Worm (Caenorhabditis elegans) whole organism, young adult: ENCODE measurements around the gene F19C6.2.

Experiments
- B0019.2 ChIP-seq: fragments of 200-800 bp; sonication (Bioruptor generic); conservative IDR thresholded peaks from 2 replicates; pipeline ENCODE4 v1.3.6; 2022; ENCODE audit warnings: missing genetic modification reagents, missing genetic modification characterization, missing compliant biosample characterization
- B0035.1 ChIP-seq: sonication (generic microtip); optimal IDR thresholded peaks from 2 replicates; lab custom pipeline; 2016; ENCODE audit warnings: missing genetic modification characterization, mild to moderate bottlenecking, missing compliant biosample characterization, missing genotype, missing genetic modification reagents
- D2030.7 ChIP-seq: fragments of 200-800 bp; sonication (Bioruptor generic); IDR thresholded peaks from 2 replicates; pipeline ENCODE4 v1.3.6; 2022; ENCODE audit warnings: missing genetic modification reagents, missing genetic modification characterization, missing compliant biosample characterization
- F10E7.11 ChIP-seq: sonication (generic microtip); optimal IDR thresholded peaks from 2 replicates; lab custom pipeline; 2017; ENCODE audit warnings: mild to moderate bottlenecking, missing genetic modification characterization, moderate library complexity, missing compliant biosample characterization
- F22D6.2 ChIP-seq: sonication (generic microtip); optimal IDR thresholded peaks from 2 replicates; lab custom pipeline; 2016; ENCODE audit warnings: mild to moderate bottlenecking, missing genetic modification characterization, missing compliant biosample characterization
- F37B4.10 ChIP-seq: fragments of 200-800 bp; sonication (Bioruptor generic); IDR thresholded peaks from 2 replicates; pipeline ENCODE4 v1.3.6; 2022; ENCODE audit warnings: missing genetic modification characterization, missing compliant biosample characterization
- F39B2.1 ChIP-seq: fragments of 200-800 bp; sonication (Bioruptor generic); IDR thresholded peaks from 2 replicates; pipeline ENCODE4 v1.3.6; 2022; ENCODE audit warnings: missing genetic modification reagents, missing genetic modification characterization, missing compliant biosample characterization
- F49E8.2 ChIP-seq: sonication (generic microtip); optimal IDR thresholded peaks from 3 replicates; lab custom pipeline; 2017; ENCODE audit warnings: missing genetic modification characterization, mild to moderate bottlenecking, missing compliant biosample characterization, antibody characterized with exemption, moderate library complexity; ENCODE audit not compliant: insufficient read depth
- F55B11.4 ChIP-seq: sonication (generic microtip); optimal IDR thresholded peaks from 2 replicates; lab custom pipeline; 2016; ENCODE audit warnings: missing compliant biosample characterization, missing genetic modification characterization, borderline replicate concordance; ENCODE audit not compliant: insufficient read depth
- F57C9.4 ChIP-seq: sonication (generic microtip); optimal IDR thresholded peaks from 2 replicates; lab custom pipeline; 2017; ENCODE audit warnings: mild to moderate bottlenecking, missing genetic modification characterization, missing compliant biosample characterization
- Y53F4B.3 ChIP-seq: fragments of 200-800 bp; sonication (Bioruptor generic); IDR thresholded peaks from 2 replicates; pipeline ENCODE4 v1.3.6; 2022; ENCODE audit warnings: missing genetic modification reagents, missing genetic modification characterization, missing compliant biosample characterization
- Y95B8A.8 ChIP-seq: fragments of 200-800 bp; sonication (Bioruptor generic); IDR thresholded peaks from 2 replicates; pipeline ENCODE4 v1.3.6; 2022; ENCODE audit warnings: missing genetic modification reagents, missing genetic modification characterization, missing compliant biosample characterization
- atf-7 ChIP-seq: sonication (generic microtip); optimal IDR thresholded peaks from 2 replicates; lab custom pipeline; 2017; ENCODE audit warnings: mild to moderate bottlenecking, missing genetic modification characterization, missing compliant biosample characterization
- bed-2 ChIP-seq: fragments of 200-800 bp; sonication (Bioruptor generic); IDR thresholded peaks from 2 replicates; pipeline ENCODE4 v1.3.6; 2022; ENCODE audit warnings: missing genetic modification reagents, missing genetic modification characterization, missing compliant biosample characterization
- ceh-40 ChIP-seq: fragments of 200-800 bp; sonication (Bioruptor generic); IDR thresholded peaks from 2 replicates; pipeline ENCODE4 v1.3.6; 2022; ENCODE audit warnings: missing genetic modification characterization, missing compliant biosample characterization
- ceh-58 ChIP-seq: fragments of 200-800 bp; sonication (Bioruptor generic); IDR thresholded peaks from 2 replicates; pipeline ENCODE4 v1.3.6; 2022; ENCODE audit warnings: missing genetic modification characterization, missing compliant biosample characterization
- ceh-79 ChIP-seq: sonication (generic microtip); optimal IDR thresholded peaks from 2 replicates; lab custom pipeline; 2017; ENCODE audit warnings: mild to moderate bottlenecking, missing genetic modification characterization, missing compliant biosample characterization
- dpff-1 ChIP-seq: sonication (generic microtip); optimal IDR thresholded peaks from 2 replicates; lab custom pipeline; 2017; ENCODE audit warnings: mild to moderate bottlenecking, missing genetic modification characterization, missing compliant biosample characterization
- efl-1 ChIP-seq: fragments of 150-350 bp; optimal IDR thresholded peaks from 2 replicates; lab custom pipeline; 2014; ENCODE audit warnings: missing biosample characterization, missing genetic modification reagents, missing genetic modification characterization
- fkh-3 ChIP-seq: sonication (generic microtip); optimal IDR thresholded peaks from 2 replicates; lab custom pipeline; 2016; ENCODE audit warnings: mild to moderate bottlenecking, missing genetic modification characterization, missing compliant biosample characterization
- hmg-20 ChIP-seq: fragments of 200-800 bp; sonication (Bioruptor generic); IDR thresholded peaks from 2 replicates; pipeline ENCODE4 v1.3.6; 2022; ENCODE audit warnings: missing genetic modification reagents, missing genetic modification characterization, missing compliant biosample characterization
- hrde-1 ChIP-seq: sonication (generic microtip); optimal IDR thresholded peaks from 2 replicates; lab custom pipeline; 2016; ENCODE audit warnings: missing genetic modification characterization, mild to moderate bottlenecking, missing compliant biosample characterization, moderate library complexity, missing genotype, missing genetic modification reagents, borderline replicate concordance
- hsf-1 ChIP-seq: fragments of 200-800 bp; sonication (Bioruptor generic); IDR thresholded peaks from 2 replicates; pipeline ENCODE4 v1.3.6; 2022; ENCODE audit warnings: missing genetic modification reagents, missing genetic modification characterization, missing compliant biosample characterization
- lin-35 ChIP-seq, 3 experiments: fragments of 150-350 bp in 2 of 3; sonication (generic microtip) in 1 of 3; optimal IDR thresholded peaks; 2 replicates each; lab custom pipeline; 2014 to 2018; ENCODE audit warnings: missing biosample characterization in 3 of 3, missing genetic modification characterization in 3 of 3, missing genetic modification reagents in 3 of 3
- lin-40 ChIP-seq: sonication (generic microtip); optimal IDR thresholded peaks from 2 replicates; lab custom pipeline; 2016; ENCODE audit warnings: missing genetic modification characterization, mild to moderate bottlenecking, missing compliant biosample characterization, missing genotype, missing genetic modification reagents
- lin-54 ChIP-seq: fragments of 200-800 bp; sonication (Bioruptor generic); optimal IDR thresholded peaks from 2 replicates; lab custom pipeline; 2018; ENCODE audit warnings: mild to moderate bottlenecking, missing genetic modification characterization, missing compliant biosample characterization
- madf-3 ChIP-seq: fragments of 200-800 bp; sonication (Bioruptor generic); IDR thresholded peaks from 2 replicates; pipeline ENCODE4 v1.3.6; 2022; ENCODE audit warnings: missing genetic modification reagents, missing genetic modification characterization, missing compliant biosample characterization
- mes-4 ChIP-seq: sonication (generic microtip); optimal IDR thresholded peaks from 2 replicates; lab custom pipeline; 2016; ENCODE audit warnings: missing genotype, missing genetic modification characterization, missing compliant biosample characterization
- nfya-1 ChIP-seq: sonication (generic microtip); optimal IDR thresholded peaks from 2 replicates; lab custom pipeline; 2017; ENCODE audit warnings: antibody characterized with exemption, missing compliant biosample characterization, missing genetic modification characterization, borderline replicate concordance; ENCODE audit not compliant: insufficient read depth
- nfya-2 ChIP-seq: fragments of 200-800 bp; sonication (Bioruptor generic); IDR thresholded peaks from 2 replicates; pipeline ENCODE4 v1.3.6; 2022; ENCODE audit warnings: missing genetic modification reagents, missing genetic modification characterization, missing compliant biosample characterization
- nhr-80 ChIP-seq: sonication (generic microtip); optimal IDR thresholded peaks from 2 replicates; lab custom pipeline; 2016; ENCODE audit warnings: missing genetic modification characterization, missing compliant biosample characterization
- pha-4 ChIP-seq: fragments of 150-350 bp; sonication (generic microtip); optimal IDR thresholded peaks from 2 replicates; lab custom pipeline; 2014; ENCODE audit warnings: missing biosample characterization, missing genetic modification reagents, missing genetic modification characterization
- rcor-1 ChIP-seq: fragments of 200-800 bp; sonication (Bioruptor generic); IDR thresholded peaks from 2 replicates; pipeline ENCODE4 v1.3.6; 2022; ENCODE audit warnings: missing genetic modification reagents, missing genetic modification characterization, missing compliant biosample characterization
- sdz-38 ChIP-seq: sonication (generic microtip); optimal IDR thresholded peaks from 2 replicates; lab custom pipeline; 2016; ENCODE audit warnings: missing genotype, missing genetic modification characterization, missing compliant biosample characterization
- sea-2 ChIP-seq: fragments of 200-800 bp; sonication (Bioruptor generic); IDR thresholded peaks from 2 replicates; pipeline ENCODE4 v1.3.6; 2022; ENCODE audit warnings: missing genetic modification characterization, missing compliant biosample characterization
- snpc-4 ChIP-seq, 5 experiments: fragments of 150-350 bp in 1 of 5; sonication (generic microtip) in 4 of 5; optimal IDR thresholded peaks; 2 replicates each; lab custom pipeline; 2014 to 2018; ENCODE audit warnings: missing genetic modification characterization in 5 of 5, missing biosample characterization in 3 of 5, antibody characterized with exemption in 2 of 5, mild to moderate bottlenecking in 2 of 5, missing compliant biosample characterization in 2 of 5, missing genotype in 2 of 5, moderate library complexity in 2 of 5, missing genetic modification reagents in 1 of 5
- somi-1 ChIP-seq: fragments of 200-800 bp; sonication (Bioruptor generic); optimal IDR thresholded peaks from 2 replicates; lab custom pipeline; 2018; ENCODE audit warnings: mild to moderate bottlenecking, missing genetic modification characterization, missing compliant biosample characterization
- tbx-9 ChIP-seq: sonication (generic microtip); optimal IDR thresholded peaks from 2 replicates; lab custom pipeline; 2016; ENCODE audit warnings: borderline replicate concordance, missing genetic modification characterization, inconsistent platforms, missing compliant biosample characterization
- tlf-1 ChIP-seq: fragments of 200-800 bp; sonication (Bioruptor generic); optimal IDR thresholded peaks from 2 replicates; lab custom pipeline; 2018; ENCODE audit warnings: mild to moderate bottlenecking, missing genetic modification characterization, missing compliant biosample characterization
- unc-62 ChIP-seq: fragments of 150-350 bp; optimal IDR thresholded peaks from 2 replicates; lab custom pipeline; 2014; ENCODE audit warnings: missing biosample characterization, missing genetic modification reagents, missing genetic modification characterization
- ztf-25 ChIP-seq: fragments of 200-800 bp; sonication (Bioruptor generic); IDR thresholded peaks from 2 replicates; pipeline ENCODE4 v1.3.6; 2022; ENCODE audit warnings: missing genetic modification reagents, missing genetic modification characterization, missing compliant biosample characterization
- ztf-6 ChIP-seq: fragments of 200-800 bp; sonication (Bioruptor generic); IDR thresholded peaks from 2 replicates; pipeline ENCODE4 v1.3.6; 2022; ENCODE audit warnings: missing genetic modification reagents, missing genetic modification characterization, missing compliant biosample characterization

F19C6.2 gene

ce11 chrX:9999599-10000201 lies 1.0 kb upstream of the F19C6.2 start (continued):
- no peak for TF ChIP-seq nfya-1 (tag; lab: Kevin White, UChicago)
- TF ChIP-seq lin-40 (tag; lab: Kevin White, UChicago), result peak; percentile 57
- TF ChIP-seq ceh-40, result no peak
- no peak for TF ChIP-seq F55B11.4
- TF ChIP-seq hmg-20 (GFP tag; lab: Robert Waterston, UW), result no peak
- TF ChIP-seq B0019.2 (GFP tag; lab: Robert Waterston, UW), result no peak
- no peak for TF ChIP-seq hrde-1 (tag; lab: Kevin White, UChicago)
- TF ChIP-seq ceh-58 (GFP tag; lab: Robert Waterston, UW), result no peak
- TF ChIP-seq efl-1 (GFP tag; lab: Kevin White, UChicago), result no peak
- no peak for TF ChIP-seq F39B2.1
- peak in 1 of 3 experiments; percentile 62 for TF ChIP-seq lin-35 (GFP tag; optimal IDR thresholded peaks at IDR 0.05; lab: Kevin White, UChicago)
- TF ChIP-seq F57C9.4 (tag; lab: Kevin White, UChicago), result no peak
- no peak for TF ChIP-seq dpff-1 (tag; lab: Kevin White, UChicago)
- TF ChIP-seq hsf-1 (GFP tag; lab: Robert Waterston, UW), result no peak
- TF ChIP-seq madf-3 (GFP tag; lab: Robert Waterston, UW), result no peak
- no peak for TF ChIP-seq mes-4
- TF ChIP-seq F37B4.10 (GFP tag; lab: Robert Waterston, UW), result no peak
- no peak for TF ChIP-seq ztf-6 (GFP tag; lab: Robert Waterston, UW)
- TF ChIP-seq sdz-38, result no peak
- TF ChIP-seq Y95B8A.8, result no peak
- TF ChIP-seq somi-1, result peak; percentile 42
- no peak for TF ChIP-seq bed-2
- TF ChIP-seq B0035.1 (tag; lab: Kevin White, UChicago), result no peak
- TF ChIP-seq sea-2, result no peak
- peak; percentile 44 for TF ChIP-seq atf-7
- TF ChIP-seq tbx-9 (tag; lab: Kevin White, UChicago), result no peak
- TF ChIP-seq fkh-3 (tag; lab: Kevin White, UChicago), result no peak
- TF ChIP-seq F22D6.2 (tag; lab: Kevin White, UChicago), result no peak
- TF ChIP-seq lin-54 (GFP tag; lab: Kevin White, UChicago), result no peak
- TF ChIP-seq pha-4 (tag; lab: Kevin White, UChicago), result no peak
- no peak for TF ChIP-seq nfya-2 (GFP tag; lab: Robert Waterston, UW)
- TF ChIP-seq ztf-25 (GFP tag; lab: Robert Waterston, UW), result no peak
- TF ChIP-seq ceh-79 (tag; lab: Kevin White, UChicago), result no peak
- no peak for TF ChIP-seq D2030.7 (GFP tag; lab: Robert Waterston, UW)
- no peak for TF ChIP-seq unc-62 (GFP tag; lab: Kevin White, UChicago)
- TF ChIP-seq snpc-4 (GFP tag; optimal IDR thresholded peaks at IDR 0.05; lab: Kevin White, UChicago), result no peak
- no peak for TF ChIP-seq snpc-4 (tag; optimal IDR thresholded peaks at IDR 0.05; lab: Kevin White, UChicago)
- TF ChIP-seq Y53F4B.3 (GFP tag; lab: Robert Waterston, UW), result no peak
- peak; percentile 21 for TF ChIP-seq tlf-1

- no peak for TF ChIP-seq F49E8.2 (tag; lab: Kevin White, UChicago)
- TF ChIP-seq nhr-80 (tag; lab: Kevin White, UChicago), result no peak
- TF ChIP-seq rcor-1 (GFP tag; lab: Robert Waterston, UW), result no peak
- no peak for TF ChIP-seq Y95B8A.8
- TF ChIP-seq F10E7.11 (tag; lab: Kevin White, UChicago), result no peak
- TF ChIP-seq unc-62 (GFP tag; lab: Kevin White, UChicago), result no peak
Measured at ce11 chrX:10008664-10009063, 7.9 kb downstream of the F19C6.2 start, which contains the start of gene F19C6.3. TSS of gene F19C6.3 (minus strand) at chrX:10008764.
